Worm (Caenorhabditis elegans): Measurements from ENCODE around the gene M03F8.1.

M03F8.1 gene

DNA sequence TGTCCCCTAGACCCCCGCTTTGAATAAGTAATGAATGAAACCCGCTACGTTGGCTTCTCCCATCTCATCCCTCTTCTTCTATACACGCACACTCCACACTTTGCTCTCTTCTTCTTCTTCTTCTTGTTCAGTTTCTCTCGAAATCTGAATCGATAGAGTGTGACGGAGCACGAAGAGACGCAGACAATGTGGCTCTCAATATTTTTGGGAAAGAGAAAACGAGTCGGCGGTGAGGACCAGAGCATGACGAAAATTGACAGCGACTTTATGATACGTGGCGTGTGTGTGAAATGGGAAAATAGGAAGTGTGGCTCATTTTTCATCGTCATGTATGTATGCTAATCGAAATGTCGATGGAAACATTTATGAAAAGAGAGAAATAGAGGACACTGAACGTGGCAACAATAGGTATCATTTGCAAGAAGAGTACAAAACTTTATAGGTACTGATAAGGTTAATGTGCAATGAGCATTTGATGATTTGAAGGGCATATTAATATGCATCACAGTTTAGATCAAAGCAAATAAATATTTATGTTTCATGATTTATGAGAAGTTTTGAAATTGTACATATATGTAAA, 40.3 kb downstream of the M03F8.1 start:
- TF ChIP-seq sdc-2 (tag; optimal IDR thresholded peaks at IDR 0.05) = no peak
- no peak for TF ChIP-seq gmeb-2 (tag; optimal IDR thresholded peaks at IDR 0.05)
- no peak for TF ChIP-seq eyg-1 (tag; optimal IDR thresholded peaks at IDR 0.05)
- TF ChIP-seq fkh-6 (tag; optimal IDR thresholded peaks at IDR 0.05) = no peak
- TF ChIP-seq pat-9 (tag; optimal IDR thresholded peaks at IDR 0.05) = no peak
- peak; percentile 69 for TF ChIP-seq ceh-34 (tag; optimal IDR thresholded peaks at IDR 0.05)
- no peak for TF ChIP-seq C38D4.7 (GFP tag; optimal IDR thresholded peaks at IDR 0.05)
- peak; percentile 69 for TF ChIP-seq ceh-18 (tag; optimal IDR thresholded peaks at IDR 0.05)
- TF ChIP-seq dmd-4 (tag; optimal IDR thresholded peaks at IDR 0.05; ENCODE audit: borderline replicate concordance) = no peak
- no peak for TF ChIP-seq hlh-30 (tag; optimal IDR thresholded peaks at IDR 0.05; ENCODE audit: insufficient read depth)
- no peak for TF ChIP-seq unc-86 (tag; optimal IDR thresholded peaks at IDR 0.05)
- TF ChIP-seq sox-2 (GFP tag; IDR thresholded peaks at IDR 0.05) = no peak
- TF ChIP-seq dve-1 (tag; optimal IDR thresholded peaks at IDR 0.05) = no peak
- TF ChIP-seq madf-2 (tag; optimal IDR thresholded peaks at IDR 0.05) = no peak
- TF ChIP-seq ceh-45 (GFP tag; IDR thresholded peaks at IDR 0.05) = no peak
- TF ChIP-seq pqm-1 (tag; optimal IDR thresholded peaks at IDR 0.05) = no peak
- no peak for TF ChIP-seq fax-1 (tag; optimal IDR thresholded peaks at IDR 0.05)
- no peak for TF ChIP-seq T23F11.4 (GFP tag; optimal IDR thresholded peaks at IDR 0.05)
- TF ChIP-seq syd-9 (tag; optimal IDR thresholded peaks at IDR 0.05) = peak; percentile 41
- TF ChIP-seq ztf-16 (tag; optimal IDR thresholded peaks at IDR 0.05) = no peak
- TF ChIP-seq nhr-11 (tag; optimal IDR thresholded peaks at IDR 0.05) = no peak
- TF ChIP-seq lin-11 (tag; optimal IDR thresholded peaks at IDR 0.05) = no peak
- no peak for TF ChIP-seq che-1 (tag; optimal IDR thresholded peaks at IDR 0.05)
- TF ChIP-seq ceh-6 (GFP tag; optimal IDR thresholded peaks at IDR 0.05) = no peak
- TF ChIP-seq ceh-31 (tag; optimal IDR thresholded peaks at IDR 0.05) = peak; percentile 53
- TF ChIP-seq ceh-14 (tag; optimal IDR thresholded peaks at IDR 0.05) = peak; percentile 63
- no peak for TF ChIP-seq ttx-3 (tag; optimal IDR thresholded peaks at IDR 0.05)
- no peak for TF ChIP-seq C08G9.2 (tag; optimal IDR thresholded peaks at IDR 0.05)
- TF ChIP-seq hlh-8 (tag; optimal IDR thresholded peaks at IDR 0.05) = peak; percentile 35
- TF ChIP-seq pag-3 (tag; optimal IDR thresholded peaks at IDR 0.05; ENCODE audit: borderline replicate concordance) = no peak
- TF ChIP-seq ceh-48 (tag; optimal IDR thresholded peaks at IDR 0.05) = peak; percentile 73
- no peak for TF ChIP-seq hlh-15 (tag; optimal IDR thresholded peaks at IDR 0.05)
- no peak for TF ChIP-seq zip-5 (tag; optimal IDR thresholded peaks at IDR 0.05)
- TF ChIP-seq ceh-22 (tag; optimal IDR thresholded peaks at IDR 0.05) = no peak
- no peak for TF ChIP-seq unc-3 (GFP tag; conservative IDR thresholded peaks at IDR 0.05)
- no peak for TF ChIP-seq unc-3 (tag; optimal IDR thresholded peaks at IDR 0.05)
- no peak for TF ChIP-seq tbx-7 (tag; optimal IDR thresholded peaks at IDR 0.05)
- TF ChIP-seq unc-42 (tag; optimal IDR thresholded peaks at IDR 0.05) = peak; percentile 80
- peak; percentile 94 for TF ChIP-seq unc-55 (GFP tag; optimal IDR thresholded peaks at IDR 0.05)
- no peak for TF ChIP-seq pax-1 (tag; optimal IDR thresholded peaks at IDR 0.05)
- peak; percentile 3 for TF ChIP-seq pros-1 (tag; optimal IDR thresholded peaks at IDR 0.05)
- no peak for TF ChIP-seq sox-4 (tag; optimal IDR thresholded peaks at IDR 0.05)
- TF ChIP-seq pha-2 (tag; optimal IDR thresholded peaks at IDR 0.05) = no peak
- TF ChIP-seq ama-1 (optimal IDR thresholded peaks at IDR 0.05) = no peak
- TF ChIP-seq elt-2 (tag; optimal IDR thresholded peaks at IDR 0.05) = peak; percentile 47
- peak; percentile 50 for TF ChIP-seq tbx-2 (tag; optimal IDR thresholded peaks at IDR 0.05)
- TF ChIP-seq lim-6 (tag; optimal IDR thresholded peaks at IDR 0.05) = no peak
- TF ChIP-seq nfya-1 (tag; optimal IDR thresholded peaks at IDR 0.05) = peak; percentile 55
- peak; percentile 54 for TF ChIP-seq rnt-1 (tag; optimal IDR thresholded peaks at IDR 0.05)
- no peak for TF ChIP-seq elt-4 (tag; optimal IDR thresholded peaks at IDR 0.05)
- no peak for TF ChIP-seq K09A11.1 (tag; optimal IDR thresholded peaks at IDR 0.05; ENCODE audit: insufficient read depth)
- no peak for TF ChIP-seq ceh-19 (GFP tag; optimal IDR thresholded peaks at IDR 0.05)
- no peak for TF ChIP-seq nhr-232 (tag; optimal IDR thresholded peaks at IDR 0.05)
- no peak for TF ChIP-seq ets-4 (tag; optimal IDR thresholded peaks at IDR 0.05)
